Fruit fly (Drosophila melanogaster) whole organism, pupa: Measurements from ENCODE around the gene CG2663.

Experiments
- CG10348 ChIP-seq: fragments of 200-800 bp; sonication (Bioruptor generic); IDR thresholded peaks from 2 replicates; pipeline ENCODE4 v1.3.6; 2022; ENCODE audit warnings: missing biosample characterization, missing genetic modification characterization
- CG12605 ChIP-seq: fragments of 200-800 bp; sonication (Bioruptor generic); IDR thresholded peaks from 2 replicates; pipeline ENCODE4 v1.3.6; 2022; ENCODE audit warnings: missing biosample characterization, missing genetic modification characterization
- CG13204 ChIP-seq: fragments of 200-800 bp; sonication (Bioruptor generic); optimal IDR thresholded peaks from 2 replicates; lab custom pipeline; 2018; ENCODE audit warnings: missing biosample characterization, mild to moderate bottlenecking, missing genetic modification characterization, moderate library complexity
- CG14655 ChIP-seq: fragments of 200-800 bp; sonication (Bioruptor generic); optimal IDR thresholded peaks from 3 replicates; lab custom pipeline; 2017; ENCODE audit warnings: mild to moderate bottlenecking, missing biosample characterization, missing genetic modification reagents, missing genetic modification characterization
- CG15710 ChIP-seq: fragments of 200-800 bp; sonication (Bioruptor generic); optimal IDR thresholded peaks from 2 replicates; lab custom pipeline; 2018; ENCODE audit warnings: missing biosample characterization, mild to moderate bottlenecking, missing genetic modification characterization, moderate library complexity
- CG17806 ChIP-seq: fragments of 200-800 bp; sonication (Bioruptor generic); optimal IDR thresholded peaks from 2 replicates; lab custom pipeline; 2018; ENCODE audit warnings: missing biosample characterization, mild to moderate bottlenecking, missing genetic modification characterization, moderate library complexity
- CG32121 ChIP-seq: fragments of 200-800 bp; sonication (Bioruptor generic); IDR thresholded peaks from 2 replicates; pipeline ENCODE4 v1.3.6; 2022; ENCODE audit warnings: missing biosample characterization, missing genetic modification characterization
- CG34367 ChIP-seq: fragments of 200-800 bp; sonication (Bioruptor generic); optimal IDR thresholded peaks from 2 replicates; lab custom pipeline; 2018; ENCODE audit warnings: missing biosample characterization, mild to moderate bottlenecking, missing genetic modification characterization
- CG4496 ChIP-seq: fragments of 200-800 bp; sonication (Bioruptor generic); IDR thresholded peaks from 3 replicates; pipeline ENCODE4 v1.3.6; 2022; ENCODE audit warnings: missing biosample characterization, missing genetic modification characterization
- CG8159 ChIP-seq: fragments of 200-800 bp; sonication (Bioruptor generic); optimal IDR thresholded peaks from 3 replicates; lab custom pipeline; 2018; ENCODE audit warnings: missing biosample characterization, mild to moderate bottlenecking, missing genetic modification characterization, moderate library complexity
- CG8301 ChIP-seq: fragments of 200-800 bp; sonication (Bioruptor generic); optimal IDR thresholded peaks from 2 replicates; lab custom pipeline; 2018; ENCODE audit warnings: missing biosample characterization, mild to moderate bottlenecking, missing genetic modification characterization
- CG9948 ChIP-seq: fragments of 200-800 bp; sonication (Bioruptor generic); optimal IDR thresholded peaks from 2 replicates; lab custom pipeline; 2018; ENCODE audit warnings: missing biosample characterization, mild to moderate bottlenecking, missing genetic modification characterization, moderate library complexity
- D1 ChIP-seq: fragments of 200-800 bp; sonication (Bioruptor generic); optimal IDR thresholded peaks from 2 replicates; lab custom pipeline; 2018; ENCODE audit warnings: missing biosample characterization, mild to moderate bottlenecking, missing genetic modification characterization, moderate library complexity
- EcR ChIP-seq: fragments of 200-800 bp; sonication (Bioruptor generic); optimal IDR thresholded peaks from 3 replicates; lab custom pipeline; 2019; ENCODE audit warnings: missing biosample characterization, missing genetic modification characterization, mild to moderate bottlenecking, moderate library complexity, missing genetic modification reagents
- Ets98B ChIP-seq: fragments of 200-800 bp; sonication (Bioruptor generic); IDR thresholded peaks from 2 replicates; pipeline ENCODE4 v1.3.6; 2022; ENCODE audit warnings: missing biosample characterization, missing genetic modification characterization
- Pif1A ChIP-seq: fragments of 200-800 bp; sonication (Bioruptor generic); optimal IDR thresholded peaks from 3 replicates; lab custom pipeline; 2016; ENCODE audit warnings: missing biosample characterization, missing genetic modification characterization
- Pif1B ChIP-seq: fragments of 200-800 bp; sonication (Bioruptor generic); optimal IDR thresholded peaks from 3 replicates; lab custom pipeline; 2016; ENCODE audit warnings: missing biosample characterization, missing genetic modification characterization
- Snoo ChIP-seq: fragments of 200-800 bp; sonication (Bioruptor generic); optimal IDR thresholded peaks from 3 replicates; lab custom pipeline; 2017; ENCODE audit warnings: missing biosample characterization, mild to moderate bottlenecking, missing genetic modification characterization, inconsistent platforms
- fd96Ca ChIP-seq: fragments of 200-800 bp; sonication (Bioruptor generic); IDR thresholded peaks from 3 replicates; pipeline ENCODE4 v1.3.6; 2022; ENCODE audit warnings: missing biosample characterization, missing genetic modification characterization
- gl ChIP-seq: fragments of 200-800 bp; sonication (Bioruptor generic); optimal IDR thresholded peaks from 2 replicates; lab custom pipeline; 2018; ENCODE audit warnings: missing biosample characterization, mild to moderate bottlenecking, missing genetic modification characterization
- rn ChIP-seq: fragments of 200-800 bp; sonication (Bioruptor generic); IDR thresholded peaks from 2 replicates; pipeline ENCODE4 v1.3.6; 2022; ENCODE audit warnings: missing biosample characterization, missing genetic modification characterization

Gene CG2663

dm6 chr3R:5385761-5386160 is 18.2 kb downstream of the CG2663 start:
- TF ChIP-seq CG15710 (no peak), EcR (GFP tag; lab: Kevin White, UChicago) (peak; percentile 98), Snoo (tag; lab: Kevin White, UChicago) (no peak), CG17806 (tag; lab: Kevin White, UChicago) (peak; percentile 13), CG34367 (no peak), gl (tag; lab: Kevin White, UChicago) (peak; percentile 19)

dm6 chr3R:5376612-5377011 is 27.3 kb downstream of the CG2663 start, which contains the start of gene 7B2:
Gene 7B2, plus strand, starts transcription at chr3R:5376780.
- TF ChIP-seq gl (tag; lab: Kevin White, UChicago): no peak
- TF ChIP-seq CG17806 (tag; lab: Kevin White, UChicago): no peak
- TF ChIP-seq rn (GFP tag; lab: Robert Waterston, UW): no peak
- TF ChIP-seq CG9948 (tag; lab: Kevin White, UChicago): no peak
- TF ChIP-seq Snoo (tag; lab: Kevin White, UChicago): no peak
- TF ChIP-seq, all 21 proteins: peak for 0

dm6 chr3R:5374720-5375119 is 29.2 kb downstream of the CG2663 start, which contains the start of the genes hd and CG14667:
Gene hd, minus strand, starts transcription at chr3R:5374962.
Gene CG14667, plus strand, starts transcription at chr3R:5375022.
- no peak for TF ChIP-seq CG8301 (tag; lab: Kevin White, UChicago)
- TF ChIP-seq CG9948 (tag; lab: Kevin White, UChicago): no peak
- no peak for TF ChIP-seq CG17806 (tag; lab: Kevin White, UChicago)
- no peak for TF ChIP-seq Ets98B (GFP tag; lab: Robert Waterston, UW)
- no peak for TF ChIP-seq CG15710
- TF ChIP-seq fd96Ca (GFP tag; lab: Robert Waterston, UW): no peak
- TF ChIP-seq, all 21 proteins: peak for 0

dm6 chr3R:5371563-5371962 is 32.4 kb downstream of the CG2663 start, which contains the start of gene Polr2F:
Gene Polr2F, plus strand, starts transcription at chr3R:5371795.
- TF ChIP-seq CG34367 (peak; percentile 1), CG9948 (tag; lab: Kevin White, UChicago) (peak; percentile 17), Pif1A (GFP tag; lab: Kevin White, UChicago) (no peak), CG10348 (GFP tag; lab: Robert Waterston, UW) (0 out of 2 replicates have a peak, but pooled peaks have one; percentile 10), CG14655 (GFP tag; lab: Kevin White, UChicago) (no peak), rn (GFP tag; lab: Robert Waterston, UW) (peak; percentile 33; the same call in 1 of the 2 replicates), CG32121 (peak; percentile 45; the same call in 1 of the 2 replicates), CG15710 (peak; percentile 54), Pif1B (no peak), CG17806 (tag; lab: Kevin White, UChicago) (peak; percentile 40), Snoo (tag; lab: Kevin White, UChicago) (peak; percentile 60), EcR (GFP tag; lab: Kevin White, UChicago) (no peak), Ets98B (GFP tag; lab: Robert Waterston, UW) (peak; percentile 66), CG4496 (GFP tag; lab: Robert Waterston, UW) (peak; percentile 81), fd96Ca (GFP tag; lab: Robert Waterston, UW) (peak; percentile 36; the same call in 1 of the 3 replicates)

- TF ChIP-seq rn (GFP tag; lab: Robert Waterston, UW) (no peak), CG32121 (no peak), CG34367 (no peak), gl (tag; lab: Kevin White, UChicago) (no peak), CG15710 (no peak), CG14655 (GFP tag; lab: Kevin White, UChicago) (no peak), CG8301 (tag; lab: Kevin White, UChicago) (no peak), CG13204 (GFP tag; lab: Kevin White, UChicago) (no peak), CG17806 (tag; lab: Kevin White, UChicago) (no peak), fd96Ca (GFP tag; lab: Robert Waterston, UW) (no peak), Snoo (tag; lab: Kevin White, UChicago) (no peak), CG8159 (tag; lab: Kevin White, UChicago) (no peak), CG9948 (tag; lab: Kevin White, UChicago) (no peak), EcR (GFP tag; lab: Kevin White, UChicago) (no peak), Pif1A (GFP tag; lab: Kevin White, UChicago) (no peak), CG10348 (GFP tag; lab: Robert Waterston, UW) (no peak), D1 (no peak), Ets98B (GFP tag; lab: Robert Waterston, UW) (no peak), CG12605 (GFP tag; lab: Robert Waterston, UW) (no peak), CG4496 (GFP tag; lab: Robert Waterston, UW) (no peak)
These were observed 34.4 kb downstream of the CG2663 start, which contains the start of the genes CG31542 and CG34277 for dm6 chr3R:5369490-5370001. Gene CG31542, plus strand, starts transcription at chr3R:5369540. Gene CG34277, plus strand, starts transcription at chr3R:5369540.

dm6 chr3R:5368170-5368781 is 35.7 kb downstream of the CG2663 start, which contains the start of gene Cerk:
Gene Cerk, minus strand, starts transcription at chr3R:5368306.
- peak; percentile 11 for TF ChIP-seq CG8159 (tag; lab: Kevin White, UChicago)
- TF ChIP-seq fd96Ca (GFP tag; lab: Robert Waterston, UW): peak; percentile 32; the same call in 1 of the 3 replicates
- peak; percentile 11; the same call in 1 of the 2 replicates for TF ChIP-seq Ets98B (GFP tag; lab: Robert Waterston, UW)
- peak; percentile 65 for TF ChIP-seq CG4496 (GFP tag; lab: Robert Waterston, UW)
- no peak for TF ChIP-seq CG8301 (tag; lab: Kevin White, UChicago)
- TF ChIP-seq CG9948 (tag; lab: Kevin White, UChicago): no peak
- TF ChIP-seq D1: no peak
